Worm (Caenorhabditis elegans) whole organism, L2 larva: ENCODE measurements around the gene taf-9.

Experiments used
- C34F6.9 ChIP-seq: fragments of 150-350 bp; optimal IDR thresholded peaks from 2 replicates; lab custom pipeline; 2014; ENCODE audit warnings: missing biosample characterization, missing genetic modification characterization
- F13H6.1 ChIP-seq: sonication (generic microtip); optimal IDR thresholded peaks from 2 replicates; lab custom pipeline; 2016; ENCODE audit warnings: missing genetic modification characterization, missing compliant biosample characterization
- R02D3.7 ChIP-seq: fragments of 150-350 bp; optimal IDR thresholded peaks from 2 replicates; lab custom pipeline; 2014; ENCODE audit warnings: missing biosample characterization, missing genetic modification characterization
- Y55F3AM.14 ChIP-seq: fragments of 200-800 bp; sonication (Bioruptor generic); optimal IDR thresholded peaks from 2 replicates; lab custom pipeline; 2018; ENCODE audit warnings: mild to moderate bottlenecking, missing genetic modification characterization, missing compliant biosample characterization
- ZK546.5 ChIP-seq: sonication (generic microtip); optimal IDR thresholded peaks from 2 replicates; lab custom pipeline; 2017; ENCODE audit warnings: missing biosample characterization, missing genetic modification characterization
- aly-2 ChIP-seq: fragments of 150-350 bp; optimal IDR thresholded peaks from 2 replicates; lab custom pipeline; 2014; ENCODE audit warnings: missing biosample characterization, missing genetic modification characterization
- ama-1 ChIP-seq: fragments of 150-350 bp; optimal IDR thresholded peaks from 2 replicates; lab custom pipeline; 2018; ENCODE audit warnings: inconsistent platforms
- ceh-82 ChIP-seq: fragments of 150-350 bp; optimal IDR thresholded peaks from 2 replicates; lab custom pipeline; 2014; ENCODE audit warnings: missing biosample characterization, missing genetic modification characterization
- crh-2 ChIP-seq: sonication (generic microtip); optimal IDR thresholded peaks from 2 replicates; lab custom pipeline; 2017; ENCODE audit warnings: missing biosample characterization, missing genetic modification characterization
- dmd-4 ChIP-seq: sonication (generic microtip); optimal IDR thresholded peaks from 2 replicates; lab custom pipeline; 2017; ENCODE audit warnings: missing biosample characterization, missing genetic modification characterization
- egl-27 ChIP-seq: sonication (generic microtip); optimal IDR thresholded peaks from 3 replicates; lab custom pipeline; 2017; ENCODE audit warnings: missing biosample characterization, missing genetic modification reagents, missing genetic modification characterization
- elt-1 ChIP-seq: fragments of 150-350 bp; optimal IDR thresholded peaks from 2 replicates; lab custom pipeline; 2014; ENCODE audit warnings: missing biosample characterization, missing genetic modification characterization
- elt-3 ChIP-seq: sonication (generic microtip); optimal IDR thresholded peaks from 2 replicates; lab custom pipeline; 2017; ENCODE audit warnings: missing biosample characterization, missing genetic modification characterization
- fos-1 ChIP-seq: fragments of 150-350 bp; optimal IDR thresholded peaks from 2 replicates; lab custom pipeline; 2014; ENCODE audit warnings: missing biosample characterization, missing genetic modification characterization
- gmeb-1 ChIP-seq: fragments of 150-350 bp; optimal IDR thresholded peaks from 2 replicates; lab custom pipeline; 2014; ENCODE audit warnings: missing biosample characterization, missing genetic modification characterization
- lin-11 ChIP-seq: fragments of 150-350 bp; sonication (generic microtip); optimal IDR thresholded peaks from 2 replicates; lab custom pipeline; 2014; ENCODE audit warnings: missing biosample characterization, missing genetic modification characterization, inconsistent platforms, mixed read lengths
- lin-13 ChIP-seq: fragments of 150-350 bp; optimal IDR thresholded peaks from 2 replicates; lab custom pipeline; 2014; ENCODE audit warnings: missing biosample characterization, missing genetic modification reagents, missing genetic modification characterization
- lin-39 ChIP-seq: fragments of 150-350 bp; optimal IDR thresholded peaks from 2 replicates; lab custom pipeline; 2014; ENCODE audit warnings: missing biosample characterization, missing genetic modification reagents, missing genetic modification characterization
- lsy-2 ChIP-seq, 2 experiments: fragments of 150-350 bp in 1 of 2; sonication (generic microtip) in 1 of 2; optimal IDR thresholded peaks; 2 replicates each; lab custom pipeline; 2014 to 2017; ENCODE audit warnings: missing biosample characterization in 2 of 2, missing genetic modification characterization in 2 of 2
- mdl-1 ChIP-seq, 2 experiments: fragments of 150-350 bp in 1 of 2; sonication (generic microtip) in 1 of 2; optimal IDR thresholded peaks; 2 replicates each; lab custom pipeline; 2017; ENCODE audit warnings: missing biosample characterization in 2 of 2, missing genetic modification characterization in 2 of 2
- nhr-10 ChIP-seq: sonication (generic microtip); optimal IDR thresholded peaks from 2 replicates; lab custom pipeline; 2017; ENCODE audit warnings: missing biosample characterization, missing genetic modification characterization
- nhr-11 ChIP-seq: fragments of 150-350 bp; optimal IDR thresholded peaks from 2 replicates; lab custom pipeline; 2014; ENCODE audit warnings: missing biosample characterization, missing genetic modification characterization
- nhr-23 ChIP-seq: fragments of 150-350 bp; optimal IDR thresholded peaks from 2 replicates; lab custom pipeline; 2014; ENCODE audit warnings: missing biosample characterization, missing genetic modification reagents, missing genetic modification characterization
- nhr-237 ChIP-seq: fragments of 150-350 bp; optimal IDR thresholded peaks from 2 replicates; lab custom pipeline; 2014; ENCODE audit warnings: missing biosample characterization, missing genetic modification characterization
- nhr-25 ChIP-seq: fragments of 150-350 bp; sonication (generic microtip); optimal IDR thresholded peaks from 3 replicates; lab custom pipeline; 2014; ENCODE audit warnings: missing biosample characterization, missing genetic modification characterization
- nhr-6 ChIP-seq: fragments of 150-350 bp; optimal IDR thresholded peaks from 2 replicates; lab custom pipeline; 2014; ENCODE audit warnings: missing biosample characterization, missing genetic modification characterization
- peb-1 ChIP-seq: fragments of 150-350 bp; optimal IDR thresholded peaks from 2 replicates; lab custom pipeline; 2014; ENCODE audit warnings: missing biosample characterization, missing genetic modification characterization
- sem-4 ChIP-seq: fragments of 150-350 bp; optimal IDR thresholded peaks from 2 replicates; lab custom pipeline; 2014; ENCODE audit warnings: missing biosample characterization, missing genetic modification reagents, missing genetic modification characterization
- skn-1 ChIP-seq: sonication (generic microtip); optimal IDR thresholded peaks from 2 replicates; lab custom pipeline; 2017; ENCODE audit warnings: missing biosample characterization, missing genetic modification characterization
- sma-3 ChIP-seq: sonication (generic microtip); optimal IDR thresholded peaks from 2 replicates; lab custom pipeline; 2016; ENCODE audit warnings: missing genetic modification reagents, missing genetic modification characterization, missing compliant biosample characterization
- sma-9 ChIP-seq, 2 experiments: fragments of 150-350 bp in 1 of 2; sonication (generic microtip) in 1 of 2; optimal IDR thresholded peaks; 2 replicates each; lab custom pipeline; 2014 to 2016; ENCODE audit warnings: missing genetic modification characterization in 2 of 2, mild to moderate bottlenecking in 1 of 2, missing biosample characterization in 1 of 2, missing compliant biosample characterization in 1 of 2, missing genetic modification reagents in 1 of 2, moderate library complexity in 1 of 2
- snpc-4 ChIP-seq: fragments of 150-350 bp; optimal IDR thresholded peaks from 2 replicates; lab custom pipeline; 2014; ENCODE audit warnings: missing biosample characterization, missing genetic modification characterization
- unc-39 ChIP-seq: fragments of 150-350 bp; optimal IDR thresholded peaks from 2 replicates; lab custom pipeline; 2014; ENCODE audit warnings: missing biosample characterization, missing genetic modification characterization
- unc-55 ChIP-seq: fragments of 150-350 bp; sonication (generic microtip); optimal IDR thresholded peaks from 3 replicates; lab custom pipeline; 2014; ENCODE audit warnings: missing biosample characterization, missing genetic modification reagents, missing genetic modification characterization
- unc-62 ChIP-seq: fragments of 150-350 bp; optimal IDR thresholded peaks from 2 replicates; lab custom pipeline; 2014; ENCODE audit warnings: missing biosample characterization, missing genetic modification reagents, missing genetic modification characterization
- zag-1 ChIP-seq: fragments of 150-350 bp; optimal IDR thresholded peaks from 2 replicates; lab custom pipeline; 2014; ENCODE audit warnings: missing biosample characterization, missing genetic modification characterization
- ztf-1 ChIP-seq: fragments of 200-800 bp; sonication (Bioruptor generic); conservative IDR thresholded peaks from 2 replicates; pipeline ENCODE4 v1.3.6; 2022; ENCODE audit warnings: missing genetic modification characterization, missing compliant biosample characterization
- ztf-11 ChIP-seq: sonication (generic microtip); optimal IDR thresholded peaks from 2 replicates; lab custom pipeline; 2017; ENCODE audit warnings: missing biosample characterization, missing genetic modification characterization

Gene taf-9

ce11 chrIII:13640869-13641268, 16.8 kb downstream of the taf-9 start:
- TF ChIP-seq nhr-10 (tag; lab: Kevin White, UChicago) (no peak), sma-3 (GFP tag; lab: Kevin White, UChicago) (no peak), elt-3 (tag; lab: Kevin White, UChicago) (no peak), ama-1 (lab: Kevin White, UChicago) (no peak), nhr-11 (tag; lab: Kevin White, UChicago) (no peak), elt-1 (no peak), nhr-23 (tag; lab: Kevin White, UChicago) (no peak), ztf-11 (tag; lab: Kevin White, UChicago) (no peak), egl-27 (tag; lab: Kevin White, UChicago) (no peak), skn-1 (tag; lab: Kevin White, UChicago) (no peak), nhr-237 (tag; lab: Kevin White, UChicago) (no peak), gmeb-1 (no peak), lin-11 (tag; lab: Kevin White, UChicago) (no peak), mdl-1 (tag; optimal IDR thresholded peaks at IDR 0.05; lab: Kevin White, UChicago) (no peak), zag-1 (tag; lab: Kevin White, UChicago) (no peak)

ce11 chrIII:13641588-13641987, 17.5 kb downstream of the taf-9 start, which contains the start of gene acbp-5:
Gene acbp-5, minus strand, starts transcription at chrIII:13641688.
- TF ChIP-seq nhr-11 (tag; lab: Kevin White, UChicago), result no peak
- no peak for TF ChIP-seq sma-9 (GFP tag; optimal IDR thresholded peaks at IDR 0.05; lab: Kevin White, UChicago)
- no peak for TF ChIP-seq sma-9 (tag; optimal IDR thresholded peaks at IDR 0.05; lab: Kevin White, UChicago)
- TF ChIP-seq sma-3 (GFP tag; lab: Kevin White, UChicago), result no peak
- TF ChIP-seq lin-39 (tag; lab: Kevin White, UChicago), result no peak
- no peak for TF ChIP-seq unc-39 (tag; lab: Kevin White, UChicago)
- TF ChIP-seq unc-55, result no peak
- no peak for TF ChIP-seq elt-3 (tag; lab: Kevin White, UChicago)
- no peak for TF ChIP-seq R02D3.7
- no peak for TF ChIP-seq aly-2 (tag; lab: Kevin White, UChicago)
- TF ChIP-seq elt-1, result no peak
- no peak for TF ChIP-seq nhr-23 (tag; lab: Kevin White, UChicago)
- no peak for TF ChIP-seq ama-1 (lab: Kevin White, UChicago)
- no peak for TF ChIP-seq ZK546.5 (tag; lab: Kevin White, UChicago)
- TF ChIP-seq nhr-10 (tag; lab: Kevin White, UChicago), result no peak
- TF ChIP-seq nhr-25 (tag; lab: Kevin White, UChicago), result no peak
- TF ChIP-seq crh-2 (tag; lab: Kevin White, UChicago), result no peak
- TF ChIP-seq lin-11 (tag; lab: Kevin White, UChicago), result no peak

ce11 chrIII:13642227-13642626, 18.2 kb downstream of the taf-9 start, which contains the start of gene T12D8.10:
Gene T12D8.10, minus strand, starts transcription at chrIII:13642327.
- TF ChIP-seq ztf-1 (GFP tag; lab: Robert Waterston, UW), result no peak
- TF ChIP-seq fos-1, result no peak
- no peak for TF ChIP-seq nhr-237 (tag; lab: Kevin White, UChicago)
- no peak for TF ChIP-seq unc-62 (GFP tag; lab: Kevin White, UChicago)
- no peak for TF ChIP-seq crh-2 (tag; lab: Kevin White, UChicago)
- no peak for TF ChIP-seq dmd-4 (tag; lab: Kevin White, UChicago)
- no peak for TF ChIP-seq unc-55
- TF ChIP-seq lsy-2 (tag; optimal IDR thresholded peaks at IDR 0.05; lab: Kevin White, UChicago), result no peak
- no peak for TF ChIP-seq C34F6.9
- TF ChIP-seq ama-1 (lab: Kevin White, UChicago), result no peak
- no peak for TF ChIP-seq nhr-23 (tag; lab: Kevin White, UChicago)
- TF ChIP-seq nhr-11 (tag; lab: Kevin White, UChicago), result no peak
- no peak for TF ChIP-seq skn-1 (tag; lab: Kevin White, UChicago)
- no peak for TF ChIP-seq egl-27 (tag; lab: Kevin White, UChicago)
- TF ChIP-seq sma-3 (GFP tag; lab: Kevin White, UChicago), result no peak
- TF ChIP-seq snpc-4 (tag; lab: Kevin White, UChicago), result no peak
- TF ChIP-seq Y55F3AM.14 (GFP tag; lab: Kevin White, UChicago), result no peak
- no peak for TF ChIP-seq nhr-6
- TF ChIP-seq F13H6.1 (tag; lab: Kevin White, UChicago), result no peak
- TF ChIP-seq, all 48 proteins: peak for 0

ce11 chrIII:13642776-13643175, 18.7 kb downstream of the taf-9 start:
- TF ChIP-seq lin-13 (GFP tag; lab: Kevin White, UChicago), result no peak
- TF ChIP-seq nhr-11 (tag; lab: Kevin White, UChicago), result no peak
- TF ChIP-seq F13H6.1 (tag; lab: Kevin White, UChicago), result no peak
- TF ChIP-seq lin-39 (tag; lab: Kevin White, UChicago), result no peak
- no peak for TF ChIP-seq sem-4 (tag; lab: Kevin White, UChicago)
- no peak for TF ChIP-seq ZK546.5 (tag; lab: Kevin White, UChicago)
- TF ChIP-seq ztf-1 (GFP tag; lab: Robert Waterston, UW), result no peak
- no peak for TF ChIP-seq elt-3 (tag; lab: Kevin White, UChicago)
- no peak for TF ChIP-seq peb-1 (tag; lab: Kevin White, UChicago)
- TF ChIP-seq mdl-1 (tag; optimal IDR thresholded peaks at IDR 0.05; lab: Kevin White, UChicago), result no peak
- TF ChIP-seq zag-1 (tag; lab: Kevin White, UChicago), result no peak
- no peak for TF ChIP-seq ama-1 (lab: Kevin White, UChicago)
- TF ChIP-seq gmeb-1, result no peak
- TF ChIP-seq ceh-82 (tag; lab: Kevin White, UChicago), result no peak
- no peak for TF ChIP-seq unc-55
- TF ChIP-seq elt-1, result no peak
- TF ChIP-seq C34F6.9, result no peak
- no peak for TF ChIP-seq sma-3 (GFP tag; lab: Kevin White, UChicago)
